Worm (Caenorhabditis elegans) whole organism, young adult: ENCODE data around the gene Y14H12A.1.

Source experiments
- B0019.2 ChIP-seq: fragments of 200-800 bp; sonication (Bioruptor generic); conservative IDR thresholded peaks from 2 replicates; pipeline ENCODE4 v1.3.6; 2022; ENCODE audit warnings: missing genetic modification reagents, missing genetic modification characterization, missing compliant biosample characterization
- B0035.1 ChIP-seq: sonication (generic microtip); optimal IDR thresholded peaks from 2 replicates; lab custom pipeline; 2016; ENCODE audit warnings: missing genetic modification characterization, mild to moderate bottlenecking, missing compliant biosample characterization, missing genotype, missing genetic modification reagents
- B0336.3 ChIP-seq: fragments of 200-800 bp; sonication (Bioruptor generic); IDR thresholded peaks from 2 replicates; pipeline ENCODE4 v1.3.6; 2022; ENCODE audit warnings: missing genetic modification characterization, missing compliant biosample characterization
- F10E7.11 ChIP-seq: sonication (generic microtip); optimal IDR thresholded peaks from 2 replicates; lab custom pipeline; 2017; ENCODE audit warnings: mild to moderate bottlenecking, missing genetic modification characterization, moderate library complexity, missing compliant biosample characterization
- F22D6.2 ChIP-seq: sonication (generic microtip); optimal IDR thresholded peaks from 2 replicates; lab custom pipeline; 2016; ENCODE audit warnings: mild to moderate bottlenecking, missing genetic modification characterization, missing compliant biosample characterization
- F49E8.2 ChIP-seq: sonication (generic microtip); optimal IDR thresholded peaks from 3 replicates; lab custom pipeline; 2017; ENCODE audit warnings: missing genetic modification characterization, mild to moderate bottlenecking, missing compliant biosample characterization, antibody characterized with exemption, moderate library complexity; ENCODE audit not compliant: insufficient read depth
- F52B5.7 ChIP-seq: sonication (generic microtip); optimal IDR thresholded peaks from 2 replicates; lab custom pipeline; 2016; ENCODE audit warnings: mild to moderate bottlenecking, missing genetic modification characterization, missing compliant biosample characterization
- F55B11.4 ChIP-seq: sonication (generic microtip); optimal IDR thresholded peaks from 2 replicates; lab custom pipeline; 2016; ENCODE audit warnings: missing compliant biosample characterization, missing genetic modification characterization, borderline replicate concordance; ENCODE audit not compliant: insufficient read depth
- akir-1 ChIP-seq: fragments of 200-800 bp; sonication (Bioruptor generic); optimal IDR thresholded peaks from 2 replicates; lab custom pipeline; 2018; ENCODE audit warnings: mild to moderate bottlenecking, missing genetic modification characterization, moderate library complexity, missing compliant biosample characterization
- ama-1 ChIP-seq, 3 experiments: fragments of 150-350 bp in 1 of 3; sonication (generic microtip) in 2 of 3; optimal IDR thresholded peaks; 2 replicates each; lab custom pipeline; 2014 to 2018; ENCODE audit warnings: missing biosample characterization in 2 of 3, missing genetic modification characterization in 2 of 3, missing genetic modification reagents in 2 of 3
- aptf-2 ChIP-seq: fragments of 200-800 bp; sonication (Bioruptor generic); conservative IDR thresholded peaks from 2 replicates; pipeline ENCODE4 v1.3.6; 2022; ENCODE audit warnings: missing genetic modification reagents, missing genetic modification characterization, missing compliant biosample characterization
- atf-7 ChIP-seq: sonication (generic microtip); optimal IDR thresholded peaks from 2 replicates; lab custom pipeline; 2017; ENCODE audit warnings: mild to moderate bottlenecking, missing genetic modification characterization, missing compliant biosample characterization
- attf-5 ChIP-seq: fragments of 200-800 bp; sonication (Bioruptor generic); optimal IDR thresholded peaks from 2 replicates; lab custom pipeline; 2018; ENCODE audit warnings: mild to moderate bottlenecking, missing genetic modification characterization, missing compliant biosample characterization
- attf-6 ChIP-seq: fragments of 200-800 bp; sonication (Bioruptor generic); IDR thresholded peaks from 2 replicates; pipeline ENCODE4 v1.3.6; 2022; ENCODE audit warnings: missing genetic modification reagents, missing genetic modification characterization, missing compliant biosample characterization
- bed-1 ChIP-seq: fragments of 200-800 bp; sonication (Bioruptor generic); IDR thresholded peaks from 2 replicates; pipeline ENCODE4 v1.3.6; 2022; ENCODE audit warnings: missing genetic modification reagents, missing genetic modification characterization, missing compliant biosample characterization
- bed-2 ChIP-seq: fragments of 200-800 bp; sonication (Bioruptor generic); IDR thresholded peaks from 2 replicates; pipeline ENCODE4 v1.3.6; 2022; ENCODE audit warnings: missing genetic modification reagents, missing genetic modification characterization, missing compliant biosample characterization
- ceh-27 ChIP-seq: fragments of 200-800 bp; sonication (Bioruptor generic); optimal IDR thresholded peaks from 2 replicates; lab custom pipeline; 2018; ENCODE audit warnings: mild to moderate bottlenecking, missing genetic modification characterization, moderate library complexity, missing compliant biosample characterization
- ceh-40 ChIP-seq: fragments of 200-800 bp; sonication (Bioruptor generic); IDR thresholded peaks from 2 replicates; pipeline ENCODE4 v1.3.6; 2022; ENCODE audit warnings: missing genetic modification characterization, missing compliant biosample characterization
- ceh-91 ChIP-seq: fragments of 200-800 bp; sonication (Bioruptor generic); IDR thresholded peaks from 2 replicates; pipeline ENCODE4 v1.3.6; 2022; ENCODE audit warnings: missing genetic modification reagents, missing genetic modification characterization, missing compliant biosample characterization
- dox-1 ChIP-seq: fragments of 200-800 bp; sonication (Bioruptor generic); IDR thresholded peaks from 2 replicates; pipeline ENCODE4 v1.3.6; 2022; ENCODE audit warnings: missing genetic modification reagents, missing genetic modification characterization, missing compliant biosample characterization
- egl-44 ChIP-seq: fragments of 200-800 bp; sonication (Bioruptor generic); IDR thresholded peaks from 2 replicates; pipeline ENCODE4 v1.3.6; 2022; ENCODE audit warnings: missing genetic modification reagents, missing genetic modification characterization, missing compliant biosample characterization
- egrh-3 ChIP-seq: fragments of 200-800 bp; sonication (Bioruptor generic); IDR thresholded peaks from 2 replicates; pipeline ENCODE4 v1.3.6; 2022; ENCODE audit warnings: missing genetic modification reagents, missing genetic modification characterization, missing compliant biosample characterization
- ets-4 ChIP-seq: fragments of 200-800 bp; sonication (Bioruptor generic); optimal IDR thresholded peaks from 2 replicates; lab custom pipeline; 2018; ENCODE audit warnings: mild to moderate bottlenecking, missing genetic modification characterization, missing compliant biosample characterization
- fkh-3 ChIP-seq: sonication (generic microtip); optimal IDR thresholded peaks from 2 replicates; lab custom pipeline; 2016; ENCODE audit warnings: mild to moderate bottlenecking, missing genetic modification characterization, missing compliant biosample characterization
- hlh-12 ChIP-seq: sonication (generic microtip); optimal IDR thresholded peaks from 2 replicates; lab custom pipeline; 2016; ENCODE audit warnings: missing genetic modification characterization, missing compliant biosample characterization
- hlh-26 ChIP-seq: fragments of 200-800 bp; sonication (Bioruptor generic); conservative IDR thresholded peaks from 2 replicates; pipeline ENCODE4 v1.3.6; 2022; ENCODE audit warnings: missing genetic modification reagents, missing genetic modification characterization, missing compliant biosample characterization
- hmg-1.2 ChIP-seq: fragments of 200-800 bp; sonication (Bioruptor generic); IDR thresholded peaks from 2 replicates; pipeline ENCODE4 v1.3.6; 2022; ENCODE audit warnings: missing genetic modification reagents, missing genetic modification characterization, missing compliant biosample characterization
- hmg-20 ChIP-seq: fragments of 200-800 bp; sonication (Bioruptor generic); IDR thresholded peaks from 2 replicates; pipeline ENCODE4 v1.3.6; 2022; ENCODE audit warnings: missing genetic modification reagents, missing genetic modification characterization, missing compliant biosample characterization
- hsf-1 ChIP-seq: fragments of 200-800 bp; sonication (Bioruptor generic); IDR thresholded peaks from 2 replicates; pipeline ENCODE4 v1.3.6; 2022; ENCODE audit warnings: missing genetic modification reagents, missing genetic modification characterization, missing compliant biosample characterization
- lag-1 ChIP-seq: fragments of 200-800 bp; sonication (Bioruptor generic); IDR thresholded peaks from 2 replicates; pipeline ENCODE4 v1.3.6; 2022; ENCODE audit warnings: missing genetic modification reagents, missing genetic modification characterization, missing compliant biosample characterization
- let-607 ChIP-seq, 2 experiments: fragments of 200-800 bp in 1 of 2; sonication (Bioruptor generic) in 1 of 2; sonication (generic microtip) in 1 of 2; optimal IDR thresholded peaks; 2 replicates each; lab custom pipeline; 2016 to 2018; ENCODE audit warnings: mild to moderate bottlenecking in 2 of 2, missing compliant biosample characterization in 2 of 2, missing genetic modification characterization in 2 of 2, moderate library complexity in 2 of 2, missing genotype in 1 of 2
- lin-26 ChIP-seq: fragments of 200-800 bp; sonication (Bioruptor generic); IDR thresholded peaks from 2 replicates; pipeline ENCODE4 v1.3.6; 2022; ENCODE audit warnings: missing genetic modification reagents, missing genetic modification characterization, missing compliant biosample characterization
- lin-40 ChIP-seq: sonication (generic microtip); optimal IDR thresholded peaks from 2 replicates; lab custom pipeline; 2016; ENCODE audit warnings: missing genetic modification characterization, mild to moderate bottlenecking, missing compliant biosample characterization, missing genotype, missing genetic modification reagents
- lin-54 ChIP-seq: fragments of 200-800 bp; sonication (Bioruptor generic); optimal IDR thresholded peaks from 2 replicates; lab custom pipeline; 2018; ENCODE audit warnings: mild to moderate bottlenecking, missing genetic modification characterization, missing compliant biosample characterization
- madf-3 ChIP-seq: fragments of 200-800 bp; sonication (Bioruptor generic); IDR thresholded peaks from 2 replicates; pipeline ENCODE4 v1.3.6; 2022; ENCODE audit warnings: missing genetic modification reagents, missing genetic modification characterization, missing compliant biosample characterization
- mes-4 ChIP-seq: sonication (generic microtip); optimal IDR thresholded peaks from 2 replicates; lab custom pipeline; 2016; ENCODE audit warnings: missing genotype, missing genetic modification characterization, missing compliant biosample characterization
- nfyb-1 ChIP-seq: fragments of 200-800 bp; sonication (Bioruptor generic); IDR thresholded peaks from 2 replicates; pipeline ENCODE4 v1.3.6; 2022; ENCODE audit warnings: missing genetic modification reagents, missing genetic modification characterization, missing compliant biosample characterization
- nhr-90 ChIP-seq: sonication (generic microtip); optimal IDR thresholded peaks from 2 replicates; lab custom pipeline; 2016; ENCODE audit warnings: missing genotype, mild to moderate bottlenecking, missing genetic modification characterization, missing compliant biosample characterization
- rec-8 ChIP-seq, 2 experiments: sonication (generic microtip); optimal IDR thresholded peaks; 2 replicates each; lab custom pipeline; 2016; ENCODE audit warnings: mild to moderate bottlenecking in 2 of 2, missing genetic modification characterization in 2 of 2, missing genetic modification reagents in 2 of 2, missing genotype in 2 of 2, missing biosample characterization in 1 of 2, missing compliant biosample characterization in 1 of 2, moderate library complexity in 1 of 2
- repo-1 ChIP-seq: sonication (generic microtip); optimal IDR thresholded peaks from 2 replicates; lab custom pipeline; 2017; ENCODE audit warnings: mild to moderate bottlenecking, missing genetic modification characterization, missing compliant biosample characterization
- rpc-1 ChIP-seq, 2 experiments: fragments of 150-350 bp in 1 of 2; sonication (generic microtip) in 1 of 2; optimal IDR thresholded peaks; 2 replicates each; lab custom pipeline; 2014 to 2018; ENCODE audit warnings: missing biosample characterization in 1 of 2, missing genetic modification characterization in 1 of 2, missing genetic modification reagents in 1 of 2, missing genotype in 1 of 2
- sea-2 ChIP-seq: fragments of 200-800 bp; sonication (Bioruptor generic); IDR thresholded peaks from 2 replicates; pipeline ENCODE4 v1.3.6; 2022; ENCODE audit warnings: missing genetic modification characterization, missing compliant biosample characterization
- snpc-1.1 ChIP-seq: sonication (generic microtip); optimal IDR thresholded peaks from 2 replicates; lab custom pipeline; 2017; ENCODE audit warnings: missing genetic modification characterization, mild to moderate bottlenecking, missing compliant biosample characterization, antibody characterized with exemption, moderate library complexity, missing genotype, missing genetic modification reagents; ENCODE audit not compliant: insufficient read depth
- unc-130 ChIP-seq: sonication (generic microtip); optimal IDR thresholded peaks from 2 replicates; lab custom pipeline; 2016; ENCODE audit warnings: missing genetic modification reagents, missing genetic modification characterization, missing compliant biosample characterization
- unc-62 ChIP-seq: fragments of 150-350 bp; optimal IDR thresholded peaks from 2 replicates; lab custom pipeline; 2014; ENCODE audit warnings: missing biosample characterization, missing genetic modification reagents, missing genetic modification characterization
- ztf-22 ChIP-seq: fragments of 200-800 bp; sonication (Bioruptor generic); optimal IDR thresholded peaks from 2 replicates; lab custom pipeline; 2018; ENCODE audit warnings: mild to moderate bottlenecking, missing genetic modification characterization, moderate library complexity, missing compliant biosample characterization
- ztf-26 ChIP-seq: sonication (generic microtip); optimal IDR thresholded peaks from 2 replicates; lab custom pipeline; 2017; ENCODE audit warnings: missing genetic modification characterization, missing compliant biosample characterization

Y14H12A.1 gene

ce11 chrII:3958673-3959299 lies 34.2 kb upstream of the Y14H12A.1 start (continued):
- TF ChIP-seq atf-7 (tag; lab: Kevin White, UChicago) (peak; percentile 83), dox-1 (GFP tag; lab: Robert Waterston, UW) (peak; percentile 68), lin-54 (GFP tag; lab: Kevin White, UChicago) (peak; percentile 3), rpc-1 (optimal IDR thresholded peaks at IDR 0.05; lab: Kevin White, UChicago) (no peak), rpc-1 (tag; optimal IDR thresholded peaks at IDR 0.05; lab: Kevin White, UChicago) (no peak), lin-40 (tag; lab: Kevin White, UChicago) (peak; percentile 56), attf-5 (GFP tag; lab: Kevin White, UChicago) (peak; percentile 79), repo-1 (no peak), B0035.1 (tag; lab: Kevin White, UChicago) (no peak), nfyb-1 (GFP tag; lab: Robert Waterston, UW) (peak; percentile 76; the same call in 1 of the 2 replicates), ceh-40 (GFP tag; lab: Robert Waterston, UW) (no peak), F22D6.2 (no peak), sea-2 (peak; percentile 51; the same call in 1 of the 2 replicates), ceh-27 (GFP tag; lab: Kevin White, UChicago) (peak; percentile 73), fkh-3 (tag; lab: Kevin White, UChicago) (no peak), ztf-22 (GFP tag; lab: Kevin White, UChicago) (peak; percentile 38), akir-1 (GFP tag; lab: Kevin White, UChicago) (no peak), hmg-1.2 (peak; percentile 61; the same call in 1 of the 2 replicates), ceh-91 (GFP tag; lab: Robert Waterston, UW) (no peak), egrh-3 (no peak), B0336.3 (GFP tag; lab: Robert Waterston, UW) (peak; percentile 62; the same call in 1 of the 2 replicates), hsf-1 (GFP tag; lab: Robert Waterston, UW) (no peak), madf-3 (GFP tag; lab: Robert Waterston, UW) (no peak), unc-62 (no peak), bed-2 (GFP tag; lab: Robert Waterston, UW) (no peak), lag-1 (no peak), nhr-90 (tag; lab: Kevin White, UChicago) (peak; percentile 43), unc-130 (GFP tag; lab: Kevin White, UChicago) (no peak), hmg-20 (GFP tag; lab: Robert Waterston, UW) (no peak), mes-4 (tag; lab: Kevin White, UChicago) (no peak), ets-4 (GFP tag; lab: Kevin White, UChicago) (no peak), F55B11.4 (tag; lab: Kevin White, UChicago) (no peak), ztf-26 (tag; lab: Kevin White, UChicago) (no peak), B0019.2 (GFP tag; lab: Robert Waterston, UW) (no peak), F49E8.2 (tag; lab: Kevin White, UChicago) (no peak), bed-1 (GFP tag; lab: Robert Waterston, UW) (no peak), snpc-1.1 (tag; lab: Kevin White, UChicago) (no peak), lin-26 (GFP tag; lab: Robert Waterston, UW) (no peak), F52B5.7 (no peak), let-607 (tag; optimal IDR thresholded peaks at IDR 0.05; lab: Kevin White, UChicago) (peak in 1 of 2 experiments; percentile 55), egl-44 (GFP tag; lab: Robert Waterston, UW) (peak; percentile 45; the same call in 1 of the 2 replicates), F10E7.11 (tag; lab: Kevin White, UChicago) (no peak), rec-8 (tag; optimal IDR thresholded peaks at IDR 0.05; lab: Kevin White, UChicago) (no peak), attf-6 (no peak), ama-1 (optimal IDR thresholded peaks at IDR 0.05; lab: Kevin White, UChicago) (no peak), ama-1 (GFP tag; optimal IDR thresholded peaks at IDR 0.05; lab: Kevin White, UChicago) (no peak), aptf-2 (GFP tag; lab: Robert Waterston, UW) (no peak), hlh-26 (no peak), hlh-12 (tag; lab: Kevin White, UChicago) (no peak)
